Worm (Caenorhabditis elegans) whole organism, young adult: Measurements from ENCODE around the gene srxa-10.

Source experiments
- D2030.7 ChIP-seq: fragments of 200-800 bp; sonication (Bioruptor generic); IDR thresholded peaks from 2 replicates; pipeline ENCODE4 v1.3.6; 2022; ENCODE audit warnings: missing genetic modification reagents, missing genetic modification characterization, missing compliant biosample characterization
- F10E7.11 ChIP-seq: sonication (generic microtip); optimal IDR thresholded peaks from 2 replicates; lab custom pipeline; 2017; ENCODE audit warnings: mild to moderate bottlenecking, missing genetic modification characterization, moderate library complexity, missing compliant biosample characterization
- F23B12.7 ChIP-seq: sonication (generic microtip); optimal IDR thresholded peaks from 2 replicates; lab custom pipeline; 2017; ENCODE audit warnings: missing genetic modification characterization, mild to moderate bottlenecking, missing compliant biosample characterization, antibody characterized with exemption, moderate library complexity; ENCODE audit not compliant: insufficient read depth
- F33H1.4 ChIP-seq: fragments of 200-800 bp; sonication (Bioruptor generic); IDR thresholded peaks from 2 replicates; pipeline ENCODE4 v1.3.6; 2022; ENCODE audit warnings: missing genetic modification reagents, missing genetic modification characterization, missing compliant biosample characterization
- F37B4.10 ChIP-seq: fragments of 200-800 bp; sonication (Bioruptor generic); IDR thresholded peaks from 2 replicates; pipeline ENCODE4 v1.3.6; 2022; ENCODE audit warnings: missing genetic modification characterization, missing compliant biosample characterization
- F39B2.1 ChIP-seq: fragments of 200-800 bp; sonication (Bioruptor generic); IDR thresholded peaks from 2 replicates; pipeline ENCODE4 v1.3.6; 2022; ENCODE audit warnings: missing genetic modification reagents, missing genetic modification characterization, missing compliant biosample characterization
- F49E8.2 ChIP-seq: sonication (generic microtip); optimal IDR thresholded peaks from 3 replicates; lab custom pipeline; 2017; ENCODE audit warnings: missing genetic modification characterization, mild to moderate bottlenecking, missing compliant biosample characterization, antibody characterized with exemption, moderate library complexity; ENCODE audit not compliant: insufficient read depth
- F57C9.4 ChIP-seq: sonication (generic microtip); optimal IDR thresholded peaks from 2 replicates; lab custom pipeline; 2017; ENCODE audit warnings: mild to moderate bottlenecking, missing genetic modification characterization, missing compliant biosample characterization
- Y53G8AR.9 ChIP-seq: fragments of 200-800 bp; sonication (Bioruptor generic); conservative IDR thresholded peaks from 2 replicates; pipeline ENCODE4 v1.3.6; 2022; ENCODE audit warnings: missing genetic modification reagents, missing genetic modification characterization, missing compliant biosample characterization
- Y95B8A.8 ChIP-seq: fragments of 200-800 bp; sonication (Bioruptor generic); IDR thresholded peaks from 2 replicates; pipeline ENCODE4 v1.3.6; 2022; ENCODE audit warnings: missing genetic modification reagents, missing genetic modification characterization, missing compliant biosample characterization
- aptf-2 ChIP-seq: fragments of 200-800 bp; sonication (Bioruptor generic); conservative IDR thresholded peaks from 2 replicates; pipeline ENCODE4 v1.3.6; 2022; ENCODE audit warnings: missing genetic modification reagents, missing genetic modification characterization, missing compliant biosample characterization
- aptf-3 ChIP-seq: fragments of 200-800 bp; sonication (Bioruptor generic); IDR thresholded peaks from 2 replicates; pipeline ENCODE4 v1.3.6; 2022; ENCODE audit warnings: missing genetic modification characterization, missing compliant biosample characterization
- atf-7 ChIP-seq: sonication (generic microtip); optimal IDR thresholded peaks from 2 replicates; lab custom pipeline; 2017; ENCODE audit warnings: mild to moderate bottlenecking, missing genetic modification characterization, missing compliant biosample characterization
- attf-3 ChIP-seq: fragments of 200-800 bp; sonication (Bioruptor generic); conservative IDR thresholded peaks from 2 replicates; pipeline ENCODE4 v1.3.6; 2022; ENCODE audit warnings: missing genetic modification reagents, missing genetic modification characterization, missing compliant biosample characterization
- cebp-1 ChIP-seq, 2 experiments: fragments of 200-800 bp in 1 of 2; sonication (Bioruptor generic) in 1 of 2; sonication (generic microtip) in 1 of 2; IDR thresholded peaks in 1 of 2; optimal IDR thresholded peaks in 1 of 2; 2 replicates each; pipeline versions ENCODE4 v1.3.6 to Lab custom; 2017 to 2022; ENCODE audit warnings: missing compliant biosample characterization in 2 of 2, missing genetic modification characterization in 2 of 2, mild to moderate bottlenecking in 1 of 2, missing genetic modification reagents in 1 of 2, moderate library complexity in 1 of 2
- ceh-91 ChIP-seq: fragments of 200-800 bp; sonication (Bioruptor generic); IDR thresholded peaks from 2 replicates; pipeline ENCODE4 v1.3.6; 2022; ENCODE audit warnings: missing genetic modification reagents, missing genetic modification characterization, missing compliant biosample characterization
- die-1 ChIP-seq: sonication (generic microtip); optimal IDR thresholded peaks from 2 replicates; lab custom pipeline; 2016; ENCODE audit warnings: missing genotype, mild to moderate bottlenecking, missing genetic modification characterization, missing compliant biosample characterization
- dpl-1 ChIP-seq: fragments of 150-350 bp; optimal IDR thresholded peaks from 2 replicates; lab custom pipeline; 2014; ENCODE audit warnings: missing biosample characterization, missing genetic modification reagents, missing genetic modification characterization
- efl-1 ChIP-seq: fragments of 150-350 bp; optimal IDR thresholded peaks from 2 replicates; lab custom pipeline; 2014; ENCODE audit warnings: missing biosample characterization, missing genetic modification reagents, missing genetic modification characterization
- gei-17 ChIP-seq: fragments of 200-800 bp; sonication (Bioruptor generic); optimal IDR thresholded peaks from 2 replicates; lab custom pipeline; 2018; ENCODE audit warnings: mild to moderate bottlenecking, missing genetic modification characterization, missing compliant biosample characterization
- hlh-12 ChIP-seq: sonication (generic microtip); optimal IDR thresholded peaks from 2 replicates; lab custom pipeline; 2016; ENCODE audit warnings: missing genetic modification characterization, missing compliant biosample characterization
- hmg-20 ChIP-seq: fragments of 200-800 bp; sonication (Bioruptor generic); IDR thresholded peaks from 2 replicates; pipeline ENCODE4 v1.3.6; 2022; ENCODE audit warnings: missing genetic modification reagents, missing genetic modification characterization, missing compliant biosample characterization
- hsf-1 ChIP-seq: fragments of 200-800 bp; sonication (Bioruptor generic); IDR thresholded peaks from 2 replicates; pipeline ENCODE4 v1.3.6; 2022; ENCODE audit warnings: missing genetic modification reagents, missing genetic modification characterization, missing compliant biosample characterization
- lin-35 ChIP-seq, 3 experiments: fragments of 150-350 bp in 2 of 3; sonication (generic microtip) in 1 of 3; optimal IDR thresholded peaks; 2 replicates each; lab custom pipeline; 2014 to 2018; ENCODE audit warnings: missing biosample characterization in 3 of 3, missing genetic modification characterization in 3 of 3, missing genetic modification reagents in 3 of 3
- lin-54 ChIP-seq: fragments of 200-800 bp; sonication (Bioruptor generic); optimal IDR thresholded peaks from 2 replicates; lab custom pipeline; 2018; ENCODE audit warnings: mild to moderate bottlenecking, missing genetic modification characterization, missing compliant biosample characterization
- lir-1 ChIP-seq: fragments of 200-800 bp; sonication (Bioruptor generic); conservative IDR thresholded peaks from 2 replicates; pipeline ENCODE4 v1.3.6; 2022; ENCODE audit warnings: missing genetic modification reagents, missing genetic modification characterization, missing compliant biosample characterization
- madf-3 ChIP-seq: fragments of 200-800 bp; sonication (Bioruptor generic); IDR thresholded peaks from 2 replicates; pipeline ENCODE4 v1.3.6; 2022; ENCODE audit warnings: missing genetic modification reagents, missing genetic modification characterization, missing compliant biosample characterization
- madf-6 ChIP-seq: fragments of 200-800 bp; sonication (Bioruptor generic); IDR thresholded peaks from 2 replicates; pipeline ENCODE4 v1.3.6; 2022; ENCODE audit warnings: missing genetic modification reagents, missing genetic modification characterization, missing compliant biosample characterization
- madf-8 ChIP-seq: fragments of 200-800 bp; sonication (Bioruptor generic); conservative IDR thresholded peaks from 2 replicates; pipeline ENCODE4 v1.3.6; 2022; ENCODE audit warnings: missing genetic modification reagents, missing genetic modification characterization, missing compliant biosample characterization
- mcd-1 ChIP-seq: fragments of 200-800 bp; sonication (Bioruptor generic); IDR thresholded peaks from 2 replicates; pipeline ENCODE4 v1.3.6; 2022; ENCODE audit warnings: missing genetic modification reagents, missing genetic modification characterization, missing compliant biosample characterization
- mel-28 ChIP-seq: sonication (generic microtip); optimal IDR thresholded peaks from 2 replicates; lab custom pipeline; 2016; ENCODE audit warnings: borderline replicate concordance, mild to moderate bottlenecking, missing genetic modification characterization, missing compliant biosample characterization
- nfya-1 ChIP-seq: sonication (generic microtip); optimal IDR thresholded peaks from 2 replicates; lab custom pipeline; 2017; ENCODE audit warnings: antibody characterized with exemption, missing compliant biosample characterization, missing genetic modification characterization, borderline replicate concordance; ENCODE audit not compliant: insufficient read depth
- nhr-120 ChIP-seq: fragments of 200-800 bp; sonication (Bioruptor generic); IDR thresholded peaks from 2 replicates; pipeline ENCODE4 v1.3.6; 2022; ENCODE audit warnings: missing genetic modification characterization, missing compliant biosample characterization
- nhr-27 ChIP-seq: fragments of 200-800 bp; sonication (Bioruptor generic); optimal IDR thresholded peaks from 2 replicates; lab custom pipeline; 2018; ENCODE audit warnings: mild to moderate bottlenecking, missing genetic modification characterization, moderate library complexity, missing compliant biosample characterization
- pha-4 ChIP-seq: fragments of 150-350 bp; sonication (generic microtip); optimal IDR thresholded peaks from 2 replicates; lab custom pipeline; 2014; ENCODE audit warnings: missing biosample characterization, missing genetic modification reagents, missing genetic modification characterization
- rcor-1 ChIP-seq: fragments of 200-800 bp; sonication (Bioruptor generic); IDR thresholded peaks from 2 replicates; pipeline ENCODE4 v1.3.6; 2022; ENCODE audit warnings: missing genetic modification reagents, missing genetic modification characterization, missing compliant biosample characterization
- sdz-38 ChIP-seq: sonication (generic microtip); optimal IDR thresholded peaks from 2 replicates; lab custom pipeline; 2016; ENCODE audit warnings: missing genotype, missing genetic modification characterization, missing compliant biosample characterization
- snpc-1.3 ChIP-seq: sonication (generic microtip); optimal IDR thresholded peaks from 2 replicates; lab custom pipeline; 2017; ENCODE audit warnings: missing genetic modification characterization, mild to moderate bottlenecking, missing compliant biosample characterization, antibody characterized with exemption, moderate library complexity, missing genotype, missing genetic modification reagents; ENCODE audit not compliant: insufficient read depth
- snpc-4 ChIP-seq, 5 experiments: fragments of 150-350 bp in 1 of 5; sonication (generic microtip) in 4 of 5; optimal IDR thresholded peaks; 2 replicates each; lab custom pipeline; 2014 to 2018; ENCODE audit warnings: missing genetic modification characterization in 5 of 5, missing biosample characterization in 3 of 5, antibody characterized with exemption in 2 of 5, mild to moderate bottlenecking in 2 of 5, missing compliant biosample characterization in 2 of 5, missing genotype in 2 of 5, moderate library complexity in 2 of 5, missing genetic modification reagents in 1 of 5
- tbp1 ChIP-seq: fragments of 200-800 bp; sonication (Bioruptor generic); optimal IDR thresholded peaks from 2 replicates; lab custom pipeline; 2018; ENCODE audit warnings: mild to moderate bottlenecking, missing genetic modification characterization, missing compliant biosample characterization
- unc-130 ChIP-seq: sonication (generic microtip); optimal IDR thresholded peaks from 2 replicates; lab custom pipeline; 2016; ENCODE audit warnings: missing genetic modification reagents, missing genetic modification characterization, missing compliant biosample characterization
- xnd-1 ChIP-seq: sonication (generic microtip); optimal IDR thresholded peaks from 2 replicates; lab custom pipeline; 2016; ENCODE audit warnings: missing genotype, missing genetic modification reagents, missing genetic modification characterization, missing compliant biosample characterization
- ztf-25 ChIP-seq: fragments of 200-800 bp; sonication (Bioruptor generic); IDR thresholded peaks from 2 replicates; pipeline ENCODE4 v1.3.6; 2022; ENCODE audit warnings: missing genetic modification reagents, missing genetic modification characterization, missing compliant biosample characterization

The srxa-10 gene

DNA sequence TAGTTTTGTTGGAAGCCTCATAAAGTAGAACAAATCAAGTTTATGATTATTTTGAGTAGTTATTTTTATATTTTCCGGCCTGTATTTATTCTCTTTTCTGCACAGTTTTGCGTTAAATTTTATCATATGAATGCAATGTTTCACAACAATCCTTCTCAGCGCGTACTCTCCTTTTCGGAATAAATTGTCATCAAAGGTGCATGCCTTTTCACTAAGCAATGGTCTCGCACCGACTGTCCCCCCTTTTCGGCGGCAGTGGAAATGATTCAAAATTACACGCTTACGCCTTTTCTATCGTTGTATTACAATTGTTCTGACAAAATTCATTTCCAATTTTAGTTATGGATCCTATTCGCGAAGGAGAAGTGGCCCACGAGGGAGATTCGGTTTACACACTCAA lies 49.2 kb downstream of the srxa-10 start, which contains the start of the genes iff-1 and cdk-1:
Gene iff-1, minus strand, starts transcription at position 61 of the 400 bp plus-strand sequence.
Gene cdk-1, plus strand, starts transcription at position 340 of the 400 bp plus-strand sequence.
- TF ChIP-seq rcor-1 (0 out of 2 replicates have a peak, but pooled peaks have one; percentile 24), lin-35 (GFP tag; optimal IDR thresholded peaks at IDR 0.05; lab: Kevin White, UChicago) (peak in 1 of 3 experiments; percentile 8), F33H1.4 (GFP tag; lab: Robert Waterston, UW) (peak; percentile 44), die-1 (no peak), lin-54 (GFP tag; lab: Kevin White, UChicago) (peak; percentile 2), madf-3 (GFP tag; lab: Robert Waterston, UW) (no peak), efl-1 (GFP tag; lab: Kevin White, UChicago) (peak; percentile 24), cebp-1 (GFP tag; IDR thresholded peaks at IDR 0.05; lab: Robert Waterston, UW) (no peak), cebp-1 (tag; optimal IDR thresholded peaks at IDR 0.05; lab: Kevin White, UChicago) (peak; percentile 53), dpl-1 (peak; percentile 11)

DNA sequence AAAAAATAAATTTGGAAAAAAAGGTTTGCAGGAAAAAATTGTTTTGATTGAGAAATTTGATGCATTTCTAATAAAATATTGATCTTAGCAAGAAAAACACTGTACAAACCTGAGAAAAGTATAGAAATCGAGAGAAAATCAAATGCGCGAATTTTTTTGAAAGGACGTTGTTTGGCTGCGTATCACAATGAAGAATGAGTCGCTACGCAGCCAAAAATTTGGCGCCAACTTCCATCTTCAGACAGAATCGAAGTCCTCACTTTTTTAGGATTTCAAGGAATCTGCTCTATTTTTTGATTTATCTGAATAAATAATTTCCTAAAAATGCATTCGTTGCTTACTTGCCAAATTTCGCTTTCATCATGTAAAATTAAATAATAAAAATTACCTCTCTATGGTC lies 49.7 kb downstream of the srxa-10 start:
- TF ChIP-seq atf-7 (tag; lab: Kevin White, UChicago) (no peak), mel-28 (tag; lab: Kevin White, UChicago) (no peak), madf-3 (GFP tag; lab: Robert Waterston, UW) (peak; percentile 79; the same call in 1 of the 2 replicates), ceh-91 (GFP tag; lab: Robert Waterston, UW) (peak; percentile 74), nhr-27 (tag; lab: Kevin White, UChicago) (no peak), cebp-1 (GFP tag; IDR thresholded peaks at IDR 0.05; lab: Robert Waterston, UW) (no peak), cebp-1 (tag; optimal IDR thresholded peaks at IDR 0.05; lab: Kevin White, UChicago) (no peak), F37B4.10 (GFP tag; lab: Robert Waterston, UW) (no peak), ztf-25 (GFP tag; lab: Robert Waterston, UW) (no peak), D2030.7 (GFP tag; lab: Robert Waterston, UW) (peak; percentile 63), sdz-38 (tag; lab: Kevin White, UChicago) (no peak), snpc-1.3 (tag; lab: Kevin White, UChicago) (peak; percentile 56), lir-1 (GFP tag; lab: Robert Waterston, UW) (no peak), Y53G8AR.9 (GFP tag; lab: Robert Waterston, UW) (no peak), tbp1 (GFP tag; lab: Kevin White, UChicago) (peak; percentile 17), F10E7.11 (tag; lab: Kevin White, UChicago) (no peak), hlh-12 (tag; lab: Kevin White, UChicago) (no peak), F23B12.7 (peak; percentile 58), hmg-20 (GFP tag; lab: Robert Waterston, UW) (no peak), pha-4 (tag; lab: Kevin White, UChicago) (no peak), attf-3 (GFP tag; lab: Robert Waterston, UW) (no peak), xnd-1 (tag; lab: Kevin White, UChicago) (peak; percentile 71), hsf-1 (GFP tag; lab: Robert Waterston, UW) (0 out of 2 replicates have a peak, but pooled peaks have one; percentile 24), dpl-1 (peak; percentile 59), F39B2.1 (GFP tag; lab: Robert Waterston, UW) (no peak), mcd-1 (GFP tag; lab: Robert Waterston, UW) (no peak), unc-130 (GFP tag; lab: Kevin White, UChicago) (peak; percentile 46), F57C9.4 (no peak), efl-1 (GFP tag; lab: Kevin White, UChicago) (peak; percentile 85), aptf-3 (GFP tag; lab: Robert Waterston, UW) (no peak), lin-54 (GFP tag; lab: Kevin White, UChicago) (peak; percentile 37), F49E8.2 (tag; lab: Kevin White, UChicago) (peak; percentile 78), F33H1.4 (GFP tag; lab: Robert Waterston, UW) (peak; percentile 72), snpc-4 (GFP tag; optimal IDR thresholded peaks at IDR 0.05; lab: Kevin White, UChicago) (no peak), snpc-4 (tag; optimal IDR thresholded peaks at IDR 0.05; lab: Kevin White, UChicago) (peak in 2 of 4 experiments; percentile 7 to 10), gei-17 (no peak), madf-6 (GFP tag; lab: Robert Waterston, UW) (peak; percentile 89), madf-8 (peak; percentile 70), aptf-2 (GFP tag; lab: Robert Waterston, UW) (no peak), nfya-1 (tag; lab: Kevin White, UChicago) (no peak), nhr-120 (GFP tag; lab: Robert Waterston, UW) (no peak), Y95B8A.8 (GFP tag; lab: Robert Waterston, UW) (0 out of 2 replicates have a peak, but pooled peaks have one; percentile 38)
